Worm (Caenorhabditis elegans): ENCODE results near the gene C17H12.3.
"Not testable (repeated sequence)": the region's sequence is repeated elsewhere in the genome, so short reads cannot be mapped to it uniquely, and the experiment has no call there.

The C17H12.3 gene

DNA sequence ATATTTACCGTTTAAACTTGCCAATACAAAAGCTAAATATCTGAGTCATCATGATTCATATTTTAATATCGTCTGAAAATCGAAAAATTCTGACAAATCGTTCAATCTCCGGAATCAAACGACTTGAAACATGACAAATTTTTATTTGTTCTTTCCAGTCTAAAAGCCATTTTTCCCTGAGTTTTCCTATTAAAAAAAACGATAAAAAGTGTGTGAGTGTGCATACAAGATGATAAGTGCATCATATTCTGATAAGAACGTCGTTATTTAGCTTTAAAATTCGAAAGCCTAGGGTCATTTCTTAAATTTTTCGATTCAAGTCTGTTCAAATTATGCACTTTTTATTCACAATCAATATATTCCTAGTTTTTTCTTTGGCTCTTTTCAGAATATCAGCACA, 34.5 kb upstream of the C17H12.3 start, which contains the start of gene H20E11.1:
Gene H20E11.1, plus strand, starts transcription at position 244 of the 400 bp plus-strand sequence.
- TF ChIP-seq ama-1 (optimal IDR thresholded peaks at IDR 0.05) (no peak), zip-5 (tag; optimal IDR thresholded peaks at IDR 0.05) (no peak), pha-4 (tag; optimal IDR thresholded peaks at IDR 0.05) (no peak)

- TF ChIP-seq ahr-1, K02D7.2, ceh-31 (tag; optimal IDR thresholded peaks at IDR 0.05): not testable (repeated sequence)
These were observed 32.0 kb upstream of the C17H12.3 start, which contains the start of gene H20E11.2 for ce11 chrIV:6827477-6827876. H20E11.2 (plus strand) TSS chrIV:6827777.

- TF ChIP-seq pax-1 (tag; optimal IDR thresholded peaks at IDR 0.05) (no peak), rnt-1 (tag; optimal IDR thresholded peaks at IDR 0.05) (no peak), ceh-45 (GFP tag; IDR thresholded peaks at IDR 0.05) (no peak), pat-9 (tag; optimal IDR thresholded peaks at IDR 0.05) (no peak), ceh-6 (GFP tag; optimal IDR thresholded peaks at IDR 0.05) (no peak), ceh-9 (tag; optimal IDR thresholded peaks at IDR 0.05) (no peak), unc-86 (tag; optimal IDR thresholded peaks at IDR 0.05) (no peak), ceh-48 (tag; optimal IDR thresholded peaks at IDR 0.05) (no peak), C38D4.7 (GFP tag; optimal IDR thresholded peaks at IDR 0.05) (no peak), hlh-13 (GFP tag; optimal IDR thresholded peaks at IDR 0.05) (no peak), pag-3 (tag; optimal IDR thresholded peaks at IDR 0.05; ENCODE audit: borderline replicate concordance) (no peak), fkh-6 (tag; optimal IDR thresholded peaks at IDR 0.05) (no peak), nhr-232 (tag; optimal IDR thresholded peaks at IDR 0.05) (no peak), sox-2 (GFP tag; IDR thresholded peaks at IDR 0.05) (no peak), syd-9 (tag; optimal IDR thresholded peaks at IDR 0.05) (no peak), K09A11.1 (tag; optimal IDR thresholded peaks at IDR 0.05; ENCODE audit: insufficient read depth) (no peak), hlh-8 (tag; optimal IDR thresholded peaks at IDR 0.05) (no peak), ceh-2 (tag; optimal IDR thresholded peaks at IDR 0.05) (no peak), F13H6.1 (tag; optimal IDR thresholded peaks at IDR 0.05) (no peak), hlh-6 (tag; optimal IDR thresholded peaks at IDR 0.05) (no peak)
These were observed 29.2 kb upstream of the C17H12.3 start, which contains the start of gene H20E11.3 for ce11 chrIV:6824622-6825021. H20E11.3 (plus strand) TSS chrIV:6824816.

- TF ChIP-seq ceh-30 (tag; optimal IDR thresholded peaks at IDR 0.05) (no peak), ama-1 (optimal IDR thresholded peaks at IDR 0.05) (no peak), ceh-48 (tag; optimal IDR thresholded peaks at IDR 0.05) (no peak), K02D7.2 (tag; optimal IDR thresholded peaks at IDR 0.05) (no peak), nhr-11 (tag; optimal IDR thresholded peaks at IDR 0.05) (no peak), elt-2 (tag; optimal IDR thresholded peaks at IDR 0.05) (no peak), pros-1 (tag; optimal IDR thresholded peaks at IDR 0.05) (no peak), ceh-31 (tag; optimal IDR thresholded peaks at IDR 0.05) (no peak), hlh-6 (tag; optimal IDR thresholded peaks at IDR 0.05) (no peak), ceh-2 (tag; optimal IDR thresholded peaks at IDR 0.05) (no peak), pha-4 (tag; optimal IDR thresholded peaks at IDR 0.05) (no peak), hlh-15 (tag; optimal IDR thresholded peaks at IDR 0.05) (no peak), tbx-2 (tag; optimal IDR thresholded peaks at IDR 0.05) (no peak), ceh-24 (tag; optimal IDR thresholded peaks at IDR 0.05) (no peak), nfya-1 (tag; optimal IDR thresholded peaks at IDR 0.05) (no peak), dmd-4 (tag; optimal IDR thresholded peaks at IDR 0.05; ENCODE audit: borderline replicate concordance) (no peak)
These were observed 27.0 kb upstream of the C17H12.3 start, which contains the start of gene C17H12.6 for ce11 chrIV:6822406-6822805. C17H12.6 (minus strand) TSS chrIV:6822506.

DNA sequence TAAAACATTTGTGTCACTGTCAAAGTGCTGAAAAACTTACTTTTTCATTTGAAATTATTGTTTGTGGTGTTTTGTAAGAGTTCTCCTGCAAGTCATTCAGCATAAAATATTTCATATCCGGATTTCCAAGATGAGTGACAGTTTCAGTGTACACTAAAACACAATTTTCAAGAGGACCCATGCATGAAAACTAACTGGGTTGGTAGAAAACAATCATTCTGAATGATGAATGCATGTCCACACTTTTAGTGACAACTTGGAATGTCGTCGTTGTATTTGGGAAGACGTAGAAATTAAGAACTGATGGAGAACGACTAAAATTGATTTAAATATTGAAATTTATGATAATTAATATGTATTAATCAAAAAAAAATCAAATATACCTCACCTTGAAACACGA, 26.3 kb upstream of the C17H12.3 start:
- no peak for TF ChIP-seq sox-2 (GFP tag; IDR thresholded peaks at IDR 0.05)
- TF ChIP-seq ahr-1 (tag; optimal IDR thresholded peaks at IDR 0.05), result no peak

Data from whole organism, late embryonic.